Worm (Caenorhabditis elegans): ENCODE results near the gene T02H6.9.

T02H6.9 gene

DNA sequence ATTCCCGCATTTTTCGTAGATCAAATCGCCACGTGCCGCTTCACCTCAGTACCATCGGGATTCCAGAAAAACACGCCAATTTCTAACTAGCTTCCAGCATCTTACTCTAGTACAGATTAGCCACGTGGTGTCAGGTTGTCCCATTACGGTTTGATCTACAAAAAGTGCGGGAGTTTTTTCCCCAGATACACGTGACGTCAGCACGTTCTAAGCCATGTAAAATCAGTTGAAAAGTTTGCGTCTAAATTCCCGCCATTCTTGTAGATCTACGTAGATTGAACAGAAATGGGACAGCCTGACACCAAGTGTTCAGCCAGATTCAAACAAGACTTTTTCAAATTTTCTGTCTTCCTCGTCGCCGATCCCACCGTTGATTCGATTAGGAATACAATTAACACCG is at the start of gene T02H6.9:
Gene T02H6.9, plus strand, starts transcription at position 301 of the 400 bp plus-strand sequence.
- TF ChIP-seq mls-2 (tag; optimal IDR thresholded peaks at IDR 0.05): no peak
- no peak for TF ChIP-seq mab-5 (tag; optimal IDR thresholded peaks at IDR 0.05)
- TF ChIP-seq pha-4 (tag; optimal IDR thresholded peaks at IDR 0.05): no peak

DNA sequence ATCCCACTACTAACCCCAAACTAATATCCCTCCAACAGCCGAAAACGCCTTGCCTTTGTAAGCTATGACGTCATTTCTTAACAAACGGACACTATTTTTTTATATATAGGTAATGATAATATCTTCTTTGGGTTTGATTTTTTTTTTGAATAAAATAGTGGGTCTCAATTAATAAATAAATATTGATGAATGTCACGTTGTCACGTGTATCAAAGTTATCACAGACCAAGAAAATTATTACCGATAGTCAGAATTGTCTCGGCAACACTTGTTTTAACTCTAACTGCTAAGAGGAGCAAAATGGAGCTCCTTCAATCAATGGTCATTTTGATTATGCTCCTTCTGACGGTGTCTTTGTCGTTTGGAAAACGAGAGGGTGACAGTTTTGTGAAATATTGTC is 44.7 kb upstream of the T02H6.9 start, which contains the start of gene T04B8.1:
Gene T04B8.1, plus strand, starts transcription at position 301 of the 400 bp plus-strand sequence.
- TF ChIP-seq sem-2 (GFP tag; optimal IDR thresholded peaks at IDR 0.05): no peak
- TF ChIP-seq flh-1 (GFP tag; optimal IDR thresholded peaks at IDR 0.05): no peak

- TF ChIP-seq pha-4 (tag; optimal IDR thresholded peaks at IDR 0.05) (no peak), lin-13 (tag; optimal IDR thresholded peaks at IDR 0.05) (no peak), elt-3 (tag; optimal IDR thresholded peaks at IDR 0.05) (no peak), mep-1 (tag; optimal IDR thresholded peaks at IDR 0.05) (no peak), mab-5 (tag; optimal IDR thresholded peaks at IDR 0.05) (no peak), mls-2 (tag; optimal IDR thresholded peaks at IDR 0.05) (no peak), ham-2 (GFP tag; optimal IDR thresholded peaks at IDR 0.05) (no peak), cnd-1 (tag; optimal IDR thresholded peaks at IDR 0.05) (no peak), zip-8 (tag; optimal IDR thresholded peaks at IDR 0.05) (no peak), lsy-2 (tag; optimal IDR thresholded peaks at IDR 0.05) (no peak)
These were observed 39.2 kb upstream of the T02H6.9 start, which contains the start of gene K07E8.6 for ce11 chrII:639467-639866. TSS of gene K07E8.6 (minus strand) at chrII:639567.

- peak; percentile 9 for TF ChIP-seq ham-2 (GFP tag; optimal IDR thresholded peaks at IDR 0.05)
- TF ChIP-seq elt-3 (tag; optimal IDR thresholded peaks at IDR 0.05): no peak
These were observed 34.9 kb upstream of the T02H6.9 start for ce11 chrII:643733-644132.

DNA sequence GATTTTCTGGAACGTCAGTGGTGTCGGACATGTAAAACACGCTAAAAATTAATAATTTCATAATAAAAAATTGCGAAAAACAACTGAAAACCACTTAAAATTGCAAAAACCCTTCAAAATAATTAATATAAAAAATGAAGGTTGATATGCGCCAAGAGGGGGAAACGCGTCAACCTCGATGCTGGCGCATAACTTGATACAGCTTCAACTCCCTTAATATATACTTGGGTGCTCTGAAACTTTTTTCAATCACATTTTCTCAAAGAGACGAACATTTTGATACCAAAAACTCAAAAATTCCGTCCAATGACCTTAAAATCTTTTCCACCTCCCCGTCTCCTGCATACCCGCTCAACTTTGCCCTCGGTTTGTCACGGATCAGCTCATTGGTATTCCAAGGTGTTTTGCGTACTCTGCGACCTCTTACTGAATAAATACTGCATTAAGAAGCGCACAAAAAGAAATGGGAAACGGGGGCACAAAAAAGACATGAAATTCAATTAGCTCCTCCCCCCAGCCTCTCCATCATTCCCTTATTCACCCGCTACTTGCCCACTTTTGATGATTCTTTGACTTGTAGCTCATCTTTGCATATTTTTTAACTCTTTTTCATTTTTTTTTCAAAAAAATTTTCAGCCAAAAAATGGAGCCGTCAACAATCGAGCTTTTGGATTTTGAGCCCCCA is 28.2 kb upstream of the T02H6.9 start, which contains the start of the genes K07E8.7 and frpr-14:
Gene K07E8.7, minus strand, starts transcription at position 47 of the 685 bp plus-strand sequence.
Gene frpr-14, plus strand, starts transcription at position 635 of the 685 bp plus-strand sequence.
- TF ChIP-seq unc-39 (tag; optimal IDR thresholded peaks at IDR 0.05): no peak
- peak; percentile 33 for TF ChIP-seq ces-1 (GFP tag; optimal IDR thresholded peaks at IDR 0.05)
- TF ChIP-seq lsy-2 (tag; optimal IDR thresholded peaks at IDR 0.05): peak; percentile 28
- TF ChIP-seq nhr-28 (tag; optimal IDR thresholded peaks at IDR 0.05): no peak
- TF ChIP-seq drap-1 (GFP tag; optimal IDR thresholded peaks at IDR 0.05): no peak

ce11 chrII:651324-651723 is 27.4 kb upstream of the T02H6.9 start:
- no peak for TF ChIP-seq mep-1 (tag; optimal IDR thresholded peaks at IDR 0.05)
- no peak for TF ChIP-seq lin-32 (GFP tag; optimal IDR thresholded peaks at IDR 0.05)
- no peak for TF ChIP-seq hlh-1 (tag; optimal IDR thresholded peaks at IDR 0.05)
- peak; percentile 35 for TF ChIP-seq ham-2 (GFP tag; optimal IDR thresholded peaks at IDR 0.05)

- TF ChIP-seq unc-62 (GFP tag; optimal IDR thresholded peaks at IDR 0.05): no peak
- TF ChIP-seq elt-3 (tag; optimal IDR thresholded peaks at IDR 0.05): no peak
- no peak for TF ChIP-seq snpc-4 (tag; optimal IDR thresholded peaks at IDR 0.05)
These were observed 20.3 kb upstream of the T02H6.9 start, which contains the start of gene sdz-24 for ce11 chrII:658369-658768. TSS of gene sdz-24 (plus strand) at chrII:658669.

DNA sequence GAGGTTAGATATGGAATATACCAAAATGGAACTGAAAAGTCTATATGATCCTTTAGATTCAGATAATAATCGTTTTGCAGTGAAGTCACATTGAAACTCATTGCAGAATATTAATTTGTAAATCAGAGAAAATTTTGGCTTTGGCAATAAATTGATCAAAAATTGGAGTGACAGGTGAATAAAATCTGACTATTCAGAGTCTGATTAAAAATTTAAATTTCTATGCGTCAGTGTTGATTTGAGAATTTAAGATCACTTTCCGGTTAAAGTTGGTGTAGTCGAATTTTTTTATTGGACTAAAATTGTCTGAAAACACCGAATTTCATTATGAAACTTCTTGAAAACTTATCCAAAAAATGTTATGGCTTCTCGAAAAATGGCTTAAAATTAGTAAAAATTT is 17.0 kb upstream of the T02H6.9 start, which contains the start of gene sri-45:
Gene sri-45, minus strand, starts transcription at position 101 of the 400 bp plus-strand sequence.
- TF ChIP-seq ces-1 (GFP tag; optimal IDR thresholded peaks at IDR 0.05) (no peak), zip-8 (tag; optimal IDR thresholded peaks at IDR 0.05) (no peak), ceh-43 (GFP tag; optimal IDR thresholded peaks at IDR 0.05) (no peak), nhr-2 (tag; optimal IDR thresholded peaks at IDR 0.05) (no peak), lsy-2 (tag; optimal IDR thresholded peaks at IDR 0.05) (no peak), ztf-11 (tag; optimal IDR thresholded peaks at IDR 0.05) (no peak), unc-62 (GFP tag; optimal IDR thresholded peaks at IDR 0.05) (no peak), elt-3 (tag; optimal IDR thresholded peaks at IDR 0.05) (no peak), drap-1 (GFP tag; optimal IDR thresholded peaks at IDR 0.05) (no peak), hlh-1 (tag; optimal IDR thresholded peaks at IDR 0.05) (no peak), nhr-76 (tag; optimal IDR thresholded peaks at IDR 0.05) (no peak), unc-39 (tag; optimal IDR thresholded peaks at IDR 0.05) (no peak), mls-2 (tag; optimal IDR thresholded peaks at IDR 0.05) (no peak), flh-1 (GFP tag; optimal IDR thresholded peaks at IDR 0.05) (no peak), cnd-1 (tag; optimal IDR thresholded peaks at IDR 0.05) (no peak), blmp-1 (tag; optimal IDR thresholded peaks at IDR 0.05) (no peak), elt-1 (tag; optimal IDR thresholded peaks at IDR 0.05; ENCODE audit: borderline replicate concordance, insufficient read depth) (no peak), ceh-83 (GFP tag; optimal IDR thresholded peaks at IDR 0.05) (no peak), ham-2 (GFP tag; optimal IDR thresholded peaks at IDR 0.05) (no peak)
